Worm (Caenorhabditis elegans) whole organism, late embryonic: Measurements from ENCODE around the gene T22F7.4.

Source experiments
- F13H6.1 ChIP-seq: sonication (generic microtip); optimal IDR thresholded peaks from 2 replicates; lab custom pipeline; 2016; ENCODE audit warnings: missing genetic modification characterization, missing compliant biosample characterization
- K02D7.2 ChIP-seq: sonication (generic microtip); optimal IDR thresholded peaks from 2 replicates; lab custom pipeline; 2017; ENCODE audit warnings: mild to moderate bottlenecking, missing genetic modification characterization, missing compliant biosample characterization
- T23F11.4 ChIP-seq: fragments of 200-800 bp; sonication (Bioruptor generic); optimal IDR thresholded peaks from 2 replicates; lab custom pipeline; 2018; ENCODE audit warnings: mild to moderate bottlenecking, missing genetic modification characterization, missing compliant biosample characterization
- Y22D7AL.16 ChIP-seq: sonication (generic microtip); optimal IDR thresholded peaks from 2 replicates; lab custom pipeline; 2016; ENCODE audit warnings: missing genetic modification characterization, missing compliant biosample characterization
- ama-1 ChIP-seq: fragments of 150-350 bp; optimal IDR thresholded peaks from 2 replicates; lab custom pipeline; 2014
- ceh-31 ChIP-seq: sonication (generic microtip); optimal IDR thresholded peaks from 2 replicates; lab custom pipeline; 2016; ENCODE audit warnings: missing genetic modification characterization, missing compliant biosample characterization
- hlh-8 ChIP-seq: sonication (generic microtip); optimal IDR thresholded peaks from 2 replicates; lab custom pipeline; 2016; ENCODE audit warnings: missing genotype, missing genetic modification characterization, missing compliant biosample characterization
- lim-6 ChIP-seq: sonication (generic microtip); optimal IDR thresholded peaks from 2 replicates; lab custom pipeline; 2016; ENCODE audit warnings: missing genetic modification characterization, missing compliant biosample characterization
- npax-4 ChIP-seq: sonication (generic microtip); optimal IDR thresholded peaks from 2 replicates; lab custom pipeline; 2016; ENCODE audit warnings: missing genetic modification characterization, missing compliant biosample characterization
- odd-2 ChIP-seq: sonication (generic microtip); optimal IDR thresholded peaks from 2 replicates; lab custom pipeline; 2017; ENCODE audit warnings: antibody characterized with exemption, mild to moderate bottlenecking, missing genetic modification characterization, missing compliant biosample characterization
- pros-1 ChIP-seq: fragments of 150-350 bp; optimal IDR thresholded peaks from 2 replicates; lab custom pipeline; 2014; ENCODE audit warnings: missing biosample characterization, missing genetic modification reagents, missing genetic modification characterization
- tbx-2 ChIP-seq: sonication (generic microtip); optimal IDR thresholded peaks from 2 replicates; lab custom pipeline; 2016; ENCODE audit warnings: missing genetic modification characterization, missing compliant biosample characterization
- unc-86 ChIP-seq: sonication (generic microtip); optimal IDR thresholded peaks from 2 replicates; lab custom pipeline; 2016; ENCODE audit warnings: missing genetic modification characterization, missing compliant biosample characterization

DNA sequence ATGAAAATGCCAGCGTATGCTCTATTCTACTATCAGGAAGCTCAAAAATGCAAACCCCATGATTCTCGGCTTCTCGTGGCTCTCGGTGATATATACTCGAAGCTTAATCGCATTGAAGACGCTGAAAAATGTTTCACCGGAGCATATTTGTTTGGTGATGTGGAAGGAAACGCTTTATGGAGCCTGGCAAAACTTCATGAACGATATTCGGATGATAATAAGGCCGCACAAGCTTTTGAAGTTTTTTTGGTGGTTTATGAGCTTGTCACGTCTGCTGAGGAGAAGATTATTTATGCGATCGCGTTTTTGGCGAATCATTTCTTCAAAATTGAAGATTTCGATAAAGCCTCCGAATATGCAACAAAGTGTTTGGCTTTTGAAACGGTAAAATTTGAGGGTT is 45.5 kb downstream of the T22F7.4 start:
- TF ChIP-seq pros-1 (no peak), lim-6 (no peak), ceh-31 (tag; lab: Kevin White, UChicago) (no peak), Y22D7AL.16 (tag; lab: Kevin White, UChicago) (no peak), F13H6.1 (tag; lab: Kevin White, UChicago) (no peak), hlh-8 (tag; lab: Kevin White, UChicago) (no peak), unc-86 (tag; lab: Kevin White, UChicago) (no peak), K02D7.2 (tag; lab: Kevin White, UChicago) (no peak), tbx-2 (tag; lab: Kevin White, UChicago) (no peak), T23F11.4 (no peak), npax-4 (no peak), ama-1 (no peak), odd-2 (no peak)
